Comparison of ENCODE assay signal across 1 fruit fly cellular context in the genomic region with DNA sequence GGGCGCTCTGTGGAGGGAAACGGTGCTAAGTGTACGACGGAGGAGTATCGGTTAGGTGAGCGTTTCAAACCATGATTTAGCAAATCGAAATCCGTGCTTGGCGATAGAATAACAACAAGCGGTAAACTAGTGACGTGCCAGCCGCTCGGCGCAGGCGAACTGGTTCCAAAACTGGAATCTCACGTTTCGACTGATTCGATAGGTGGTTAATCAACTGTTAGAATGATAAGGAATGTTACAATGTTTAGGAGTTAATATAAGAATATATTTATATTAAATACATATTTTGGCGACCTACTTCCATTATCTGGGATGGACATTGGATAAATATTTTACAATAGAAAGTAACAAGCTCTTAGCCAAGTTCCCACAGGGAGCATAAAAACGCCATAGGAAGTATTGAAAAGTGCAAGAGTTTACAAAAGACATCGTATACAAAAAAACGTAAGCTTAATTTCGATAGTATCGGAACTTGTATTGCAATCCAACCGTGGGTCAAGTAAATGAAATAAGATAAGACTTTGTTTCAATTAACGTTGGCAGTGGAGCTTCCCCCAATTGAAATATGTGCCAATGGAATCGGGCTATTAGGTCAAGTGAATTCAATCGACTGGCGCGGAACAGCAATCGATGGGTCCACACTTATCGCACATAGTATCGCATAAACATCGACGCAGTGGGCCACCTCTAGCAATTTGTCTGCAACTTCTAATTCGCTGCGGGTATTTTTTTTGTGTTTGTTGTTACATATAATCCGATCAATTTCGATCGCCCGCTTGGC.
TF ChIP-seq lines count a peak whose summit lies in the region.

A gene (minus strand): TSS at position 163 of the 781 bp plus-strand sequence.
A gene (plus strand): TSS at position 676 of the 781 bp plus-strand sequence.
A gene (plus strand): TSS at position 676 of the 781 bp plus-strand sequence.

TF ChIP-seq in whole organism, embryonic, 481 proteins besides CTCF, POLR2A, EP300 and RAD21 (continued from another document):
- TF ChIP-seq Atf-2 (GFP tag; optimal IDR thresholded peaks at IDR 0.05; lab: Kevin White, UChicago) (no peak), inv (GFP tag; IDR thresholded peaks at IDR 0.05; lab: Robert Waterston, UW; ENCODE audit: partially characterized antibody) (peak; percentile 90), NC2β (GFP tag; optimal IDR thresholded peaks at IDR 0.05; lab: Kevin White, UChicago) (no peak), cas (GFP tag; IDR thresholded peaks at IDR 0.05; lab: Robert Waterston, UW) (no peak), ind (GFP tag; optimal IDR thresholded peaks at IDR 0.05; lab: Kevin White, UChicago) (no peak), exex (tag; optimal IDR thresholded peaks at IDR 0.05; lab: Kevin White, UChicago) (no peak), CG34376 (GFP tag; optimal IDR thresholded peaks at IDR 0.05; lab: Kevin White, UChicago) (no peak), al (GFP tag; IDR thresholded peaks at IDR 0.05; lab: Robert Waterston, UW) (peak; percentile 20; the same call in 1 of the 2 replicates), CG3726 (GFP tag; IDR thresholded peaks at IDR 0.05; lab: Robert Waterston, UW) (no peak), klu (GFP tag; IDR thresholded peaks at IDR 0.05; lab: Robert Waterston, UW) (0 out of 2 replicates have a peak, but pooled peaks have one; percentile 17), caup (GFP tag; optimal IDR thresholded peaks at IDR 0.05; lab: Kevin White, UChicago; ENCODE audit: severe bottlenecking) (no peak), fu2 (GFP tag; optimal IDR thresholded peaks at IDR 0.05; lab: Kevin White, UChicago) (no peak), CG15479 (GFP tag; optimal IDR thresholded peaks at IDR 0.05; lab: Kevin White, UChicago) (no peak), kah (GFP tag; optimal IDR thresholded peaks at IDR 0.05; lab: Kevin White, UChicago) (no peak), Gug (GFP tag; IDR thresholded peaks at IDR 0.05; lab: Robert Waterston, UW) (peak; percentile 12; the same call in 1 of the 4 replicates), yki (optimal IDR thresholded peaks at IDR 0.05; lab: Kevin White, UChicago) (no peak), Deaf1 (tag; optimal IDR thresholded peaks at IDR 0.05; lab: Kevin White, UChicago) (no peak), Rfx (GFP tag; IDR thresholded peaks at IDR 0.05; lab: Robert Waterston, UW) (peak; percentile 46), CG13894 (tag; optimal IDR thresholded peaks at IDR 0.05; lab: Kevin White, UChicago) (no peak), CG6272 (GFP tag; IDR thresholded peaks at IDR 0.05; lab: Robert Waterston, UW) (peak; percentile 40; the same call in 1 of the 2 replicates), CG13287 (GFP tag; IDR thresholded peaks at IDR 0.05; lab: Robert Waterston, UW; ENCODE audit: partially characterized antibody) (peak; percentile 79), CG12659 (GFP tag; optimal IDR thresholded peaks at IDR 0.05; lab: Kevin White, UChicago) (peak; percentile 38), Abd-B (GFP tag; optimal IDR thresholded peaks at IDR 0.05; lab: Kevin White, UChicago) (peak; percentile 26), CG6813 (GFP tag; optimal IDR thresholded peaks at IDR 0.05; lab: Kevin White, UChicago) (no peak), CG5180 (GFP tag; optimal IDR thresholded peaks at IDR 0.05; lab: Kevin White, UChicago) (no peak), NC2α (GFP tag; optimal IDR thresholded peaks at IDR 0.05; lab: Kevin White, UChicago) (no peak), CG15269 (tag; optimal IDR thresholded peaks at IDR 0.05; lab: Kevin White, UChicago) (no peak), MBD-R2 (GFP tag; IDR thresholded peaks at IDR 0.05; lab: Robert Waterston, UW) (peak; percentile 33), CG6791 (GFP tag; IDR thresholded peaks at IDR 0.05; lab: Robert Waterston, UW; ENCODE audit: partially characterized antibody) (peak; percentile 94), CG14441 (GFP tag; IDR thresholded peaks at IDR 0.05; lab: Robert Waterston, UW) (0 out of 2 replicates have a peak, but pooled peaks have one; percentile 12), CG6765 (GFP tag; optimal IDR thresholded peaks at IDR 0.05; lab: Kevin White, UChicago) (no peak), Dref (GFP tag; IDR thresholded peaks at IDR 0.05; lab: Robert Waterston, UW) (peak; percentile 93), CG6689 (GFP tag; IDR thresholded peaks at IDR 0.05; lab: Robert Waterston, UW) (no peak), zfh1 (GFP tag; IDR thresholded peaks at IDR 0.05; lab: Robert Waterston, UW) (peak; percentile 42; the same call in 1 of the 3 replicates), sens-2 (GFP tag; IDR thresholded peaks at IDR 0.05; lab: Robert Waterston, UW) (no peak), dpn (GFP tag; optimal IDR thresholded peaks at IDR 0.05; lab: Kevin White, UChicago) (peak in 1 of 2 experiments; percentile 33), CG4820 (GFP tag; optimal IDR thresholded peaks at IDR 0.05; lab: Kevin White, UChicago) (no peak), NK7.1 (GFP tag; optimal IDR thresholded peaks at IDR 0.05; lab: Kevin White, UChicago) (no peak), Meics (GFP tag; optimal IDR thresholded peaks at IDR 0.05; lab: Kevin White, UChicago) (no peak), Ets97D (GFP tag; optimal IDR thresholded peaks at IDR 0.05; lab: Kevin White, UChicago) (peak; percentile 39), Side (GFP tag; optimal IDR thresholded peaks at IDR 0.05; lab: Kevin White, UChicago) (no peak), Bgb (GFP tag; IDR thresholded peaks at IDR 0.05; lab: Robert Waterston, UW; ENCODE audit: partially characterized antibody) (peak; percentile 94), CG7556 (GFP tag; optimal IDR thresholded peaks at IDR 0.05; lab: Kevin White, UChicago) (no peak), ara (GFP tag; IDR thresholded peaks at IDR 0.05; lab: Robert Waterston, UW) (no peak), CG17361 (GFP tag; IDR thresholded peaks at IDR 0.05; lab: Robert Waterston, UW) (peak; percentile 37; the same call in 2 of the 3 replicates), CG17802 (tag; optimal IDR thresholded peaks at IDR 0.05; lab: Kevin White, UChicago) (peak; percentile 63), tio (GFP tag; optimal IDR thresholded peaks at IDR 0.05; lab: Kevin White, UChicago) (no peak), nau (GFP tag; optimal IDR thresholded peaks at IDR 0.05; lab: Kevin White, UChicago) (no peak), CG33213 (GFP tag; optimal IDR thresholded peaks at IDR 0.05; lab: Kevin White, UChicago) (no peak), gt (GFP tag; IDR thresholded peaks at IDR 0.05; lab: Robert Waterston, UW) (no peak), Nf-YC (tag; optimal IDR thresholded peaks at IDR 0.05; lab: Kevin White, UChicago) (peak; percentile 17), Pdp1 (GFP tag; optimal IDR thresholded peaks at IDR 0.05; lab: Kevin White, UChicago) (peak in 1 of 2 experiments; percentile 30), unpg (GFP tag; optimal IDR thresholded peaks at IDR 0.05; lab: Kevin White, UChicago) (no peak), fd64A (GFP tag; optimal IDR thresholded peaks at IDR 0.05; lab: Kevin White, UChicago) (no peak), dati (GFP tag; IDR thresholded peaks at IDR 0.05; lab: Robert Waterston, UW) (no peak), CG9797 (GFP tag; optimal IDR thresholded peaks at IDR 0.05; lab: Kevin White, UChicago) (peak; percentile 11), CG10565 (GFP tag; optimal IDR thresholded peaks at IDR 0.05; lab: Kevin White, UChicago) (no peak), seq (GFP tag; IDR thresholded peaks at IDR 0.05; lab: Robert Waterston, UW) (no peak), CG11398 (GFP tag; optimal IDR thresholded peaks at IDR 0.05; lab: Kevin White, UChicago) (no peak), PHDP (tag; optimal IDR thresholded peaks at IDR 0.05; lab: Kevin White, UChicago) (no peak), repo (GFP tag; optimal IDR thresholded peaks at IDR 0.05; lab: Kevin White, UChicago) (peak; percentile 15), CG9437 (GFP tag; optimal IDR thresholded peaks at IDR 0.05; lab: Kevin White, UChicago) (peak; percentile 47), CG34224 (GFP tag; IDR thresholded peaks at IDR 0.05; lab: Robert Waterston, UW; ENCODE audit: partially characterized antibody) (peak; percentile 78), Chrac-16 (GFP tag; optimal IDR thresholded peaks at IDR 0.05; lab: Kevin White, UChicago) (peak; percentile 16), CG8281 (tag; optimal IDR thresholded peaks at IDR 0.05; lab: Kevin White, UChicago) (no peak), CG8290 (GFP tag; optimal IDR thresholded peaks at IDR 0.05; lab: Kevin White, UChicago) (no peak), CG8290 (tag; optimal IDR thresholded peaks at IDR 0.05; lab: Kevin White, UChicago) (no peak), Hr51 (GFP tag; optimal IDR thresholded peaks at IDR 0.05; lab: Kevin White, UChicago) (no peak), CG2116 (GFP tag; optimal IDR thresholded peaks at IDR 0.05; lab: Kevin White, UChicago) (peak; percentile 60), CG7963 (GFP tag; IDR thresholded peaks at IDR 0.05; lab: Robert Waterston, UW; ENCODE audit: partially characterized antibody) (peak; percentile 94), Optix (GFP tag; IDR thresholded peaks at IDR 0.05; lab: Robert Waterston, UW) (no peak), en (GFP tag; optimal IDR thresholded peaks at IDR 0.05; lab: Kevin White, UChicago) (no peak), sisA (GFP tag; IDR thresholded peaks at IDR 0.05; lab: Robert Waterston, UW) (peak; percentile 26; the same call in 1 of the 2 replicates), CG32772 (GFP tag; IDR thresholded peaks at IDR 0.05; lab: Robert Waterston, UW) (no peak), bowl (GFP tag; IDR thresholded peaks at IDR 0.05; lab: Robert Waterston, UW) (no peak), jigr1 (GFP tag; IDR thresholded peaks at IDR 0.05; lab: Robert Waterston, UW) (no peak), shn (GFP tag; optimal IDR thresholded peaks at IDR 0.05; lab: Kevin White, UChicago) (peak; percentile 28), CkIIα-i1 (GFP tag; IDR thresholded peaks at IDR 0.05; lab: Robert Waterston, UW) (no peak), CG11504 (tag; optimal IDR thresholded peaks at IDR 0.05; lab: Kevin White, UChicago) (peak; percentile 23), CG1647 (GFP tag; optimal IDR thresholded peaks at IDR 0.05; lab: Kevin White, UChicago) (no peak)
